Worm (Caenorhabditis elegans): Measurements from ENCODE around the gene C36E6.2.

C36E6.2 gene

DNA sequence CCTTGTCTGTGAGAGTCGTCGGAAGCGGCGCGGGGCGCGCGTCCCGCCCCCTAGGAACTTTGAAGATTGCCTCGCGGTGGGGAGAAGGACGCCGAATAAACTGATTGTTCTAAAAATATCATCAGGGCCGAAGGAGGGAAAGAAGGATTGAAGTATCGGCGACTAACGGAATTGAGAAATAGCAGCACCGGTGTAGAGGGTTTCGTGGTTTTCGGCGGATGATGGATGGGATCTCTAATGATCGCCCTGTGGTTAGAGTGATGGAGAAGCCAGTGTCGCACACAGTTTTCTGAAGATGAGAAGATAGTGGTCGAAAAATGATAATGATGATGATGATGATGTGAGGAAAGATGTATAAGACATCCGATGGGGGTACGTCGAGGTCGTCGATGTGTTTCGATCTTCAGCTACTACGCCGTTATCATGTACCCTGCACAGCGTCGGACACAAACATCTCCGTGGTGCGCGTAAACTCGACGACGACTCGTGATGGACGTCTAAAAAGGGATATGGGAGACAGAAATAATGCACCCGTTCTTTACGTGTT is 29.9 kb upstream of the C36E6.2 start, which contains the start of gene osm-11 (continued):
- TF ChIP-seq nhr-90 (tag; optimal IDR thresholded peaks at IDR 0.05): no peak
- no peak for TF ChIP-seq hlh-26 (GFP tag; conservative IDR thresholded peaks at IDR 0.05)
- TF ChIP-seq zfh-2 (GFP tag; conservative IDR thresholded peaks at IDR 0.05): no peak
- TF ChIP-seq ets-4 (GFP tag; optimal IDR thresholded peaks at IDR 0.05): no peak
- no peak for TF ChIP-seq dpff-1 (tag; optimal IDR thresholded peaks at IDR 0.05)

DNA sequence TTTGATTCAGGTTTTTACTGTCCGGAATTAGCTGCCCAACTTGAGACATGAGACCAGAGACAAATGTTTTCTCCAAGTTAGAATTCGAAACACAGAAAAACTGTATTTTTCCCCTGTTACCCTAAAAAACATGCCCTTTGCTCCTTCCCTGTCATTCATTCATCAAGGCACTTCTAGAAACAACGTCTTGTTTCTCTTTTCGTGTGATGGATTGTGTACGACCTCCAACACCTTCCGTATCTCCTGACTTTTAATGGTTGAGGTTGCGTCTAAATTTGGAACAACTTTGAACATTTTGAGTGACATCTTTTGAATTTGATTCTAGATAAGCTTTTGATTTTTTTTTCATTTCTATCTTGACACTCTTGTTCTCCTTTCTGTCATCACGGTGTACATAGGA is 28.9 kb upstream of the C36E6.2 start:
- TF ChIP-seq atf-7 (tag; optimal IDR thresholded peaks at IDR 0.05) (no peak), mxl-1 (tag; optimal IDR thresholded peaks at IDR 0.05) (no peak), aptf-3 (GFP tag; IDR thresholded peaks at IDR 0.05) (no peak), dox-1 (GFP tag; IDR thresholded peaks at IDR 0.05) (no peak), ekl-4 (GFP tag; IDR thresholded peaks at IDR 0.05) (no peak), F55B11.4 (tag; optimal IDR thresholded peaks at IDR 0.05; ENCODE audit: borderline replicate concordance, insufficient read depth) (no peak), Y53G8AR.9 (GFP tag; conservative IDR thresholded peaks at IDR 0.05) (no peak), B0019.2 (GFP tag; conservative IDR thresholded peaks at IDR 0.05) (no peak), nhr-179 (tag; optimal IDR thresholded peaks at IDR 0.05) (no peak), ztf-18 (tag; optimal IDR thresholded peaks at IDR 0.05) (no peak), gei-17 (GFP tag; optimal IDR thresholded peaks at IDR 0.05) (no peak), Y67H2A.10 (GFP tag; conservative IDR thresholded peaks at IDR 0.05) (no peak), egrh-3 (GFP tag; IDR thresholded peaks at IDR 0.05) (no peak), sptf-2 (GFP tag; optimal IDR thresholded peaks at IDR 0.05) (no peak), ceh-91 (GFP tag; IDR thresholded peaks at IDR 0.05) (no peak), attf-6 (GFP tag; IDR thresholded peaks at IDR 0.05) (no peak), madf-8 (GFP tag; conservative IDR thresholded peaks at IDR 0.05) (no peak), akir-1 (GFP tag; optimal IDR thresholded peaks at IDR 0.05) (no peak), snpc-3.4 (tag; optimal IDR thresholded peaks at IDR 0.05) (no peak)

DNA sequence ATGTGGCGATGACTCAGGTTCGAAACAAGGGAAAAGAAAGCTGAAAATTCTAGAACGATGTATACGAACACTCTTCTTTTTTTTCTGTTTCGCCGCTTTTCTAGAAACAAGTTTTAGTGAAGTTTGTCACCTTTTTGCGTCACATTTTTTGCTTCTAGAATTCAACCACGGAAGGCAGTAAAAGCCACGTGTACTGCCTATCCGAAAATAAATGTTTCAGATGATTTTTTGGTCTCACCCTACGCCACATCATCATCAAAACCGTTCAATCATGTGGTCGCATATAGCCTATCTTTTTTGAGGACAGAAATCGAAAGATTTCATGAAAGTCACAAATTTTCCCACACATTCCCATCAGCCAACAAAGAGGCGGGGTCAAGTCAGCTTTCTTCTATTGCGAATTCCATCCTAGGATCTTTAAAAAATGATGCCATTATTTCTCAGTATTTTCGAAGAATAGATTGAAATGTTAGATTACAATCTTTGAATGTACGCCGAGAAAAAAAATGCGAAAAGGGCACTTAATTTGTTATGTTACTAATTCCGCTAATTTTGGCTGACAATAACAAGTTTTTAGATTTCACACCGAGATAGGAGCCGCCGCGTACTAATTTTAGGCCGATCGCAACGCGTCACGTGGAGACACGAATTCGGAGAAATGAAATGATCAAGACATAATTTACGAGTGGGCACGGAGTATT is 27.4 kb upstream of the C36E6.2 start:
- TF ChIP-seq egl-18 (GFP tag; IDR thresholded peaks at IDR 0.05) (no peak), F57C9.4 (tag; optimal IDR thresholded peaks at IDR 0.05) (no peak), gei-17 (GFP tag; optimal IDR thresholded peaks at IDR 0.05) (no peak), die-1 (tag; optimal IDR thresholded peaks at IDR 0.05) (no peak), lin-54 (GFP tag; optimal IDR thresholded peaks at IDR 0.05) (no peak), ztf-26 (tag; optimal IDR thresholded peaks at IDR 0.05) (peak; percentile 4), pha-4 (tag; optimal IDR thresholded peaks at IDR 0.05) (no peak), snpc-3.4 (tag; optimal IDR thresholded peaks at IDR 0.05) (no peak), K12H6.12 (tag; optimal IDR thresholded peaks at IDR 0.05) (no peak), lin-40 (tag; optimal IDR thresholded peaks at IDR 0.05) (peak; percentile 2), K11D2.4 (GFP tag; IDR thresholded peaks at IDR 0.05) (peak; percentile 75), Y53F4B.3 (GFP tag; IDR thresholded peaks at IDR 0.05) (no peak), B0336.3 (GFP tag; IDR thresholded peaks at IDR 0.05) (no peak), Y95B8A.8 (GFP tag; IDR thresholded peaks at IDR 0.05) (no peak), ceh-27 (GFP tag; optimal IDR thresholded peaks at IDR 0.05) (no peak), ceh-91 (GFP tag; IDR thresholded peaks at IDR 0.05) (no peak), ccch-3 (GFP tag; optimal IDR thresholded peaks at IDR 0.05) (no peak), F22D6.2 (tag; optimal IDR thresholded peaks at IDR 0.05) (no peak), attf-5 (GFP tag; optimal IDR thresholded peaks at IDR 0.05) (no peak), dpl-1 (GFP tag; optimal IDR thresholded peaks at IDR 0.05) (no peak), somi-1 (GFP tag; optimal IDR thresholded peaks at IDR 0.05) (peak; percentile 11), lin-26 (GFP tag; IDR thresholded peaks at IDR 0.05) (no peak), sea-2 (GFP tag; IDR thresholded peaks at IDR 0.05) (no peak), ztf-18 (tag; optimal IDR thresholded peaks at IDR 0.05) (no peak), ekl-4 (GFP tag; IDR thresholded peaks at IDR 0.05) (no peak), hlh-26 (GFP tag; conservative IDR thresholded peaks at IDR 0.05) (no peak), D2030.7 (GFP tag; IDR thresholded peaks at IDR 0.05) (no peak)

Measured in whole organism, young adult.